Fruit fly (Drosophila melanogaster) whole organism, embryonic: ENCODE data around the gene Seipin.

Experiments used
- BEAF-32 ChIP-seq: fragments of 200-800 bp; sonication (Bioruptor generic); optimal IDR thresholded peaks from 3 replicates; lab custom pipeline; 2017; ENCODE audit warnings: missing biosample characterization, missing genetic modification characterization, mild to moderate bottlenecking, moderate library complexity, missing genetic modification reagents
- CG1233 ChIP-seq: fragments of 200-800 bp; sonication (Bioruptor generic); optimal IDR thresholded peaks from 4 replicates; lab custom pipeline; 2018; ENCODE audit warnings: missing biosample characterization, mild to moderate bottlenecking, missing genetic modification characterization
- CG12769 ChIP-seq: fragments of 200-800 bp; sonication (Bioruptor generic); optimal IDR thresholded peaks from 2 replicates; lab custom pipeline; 2019; ENCODE audit warnings: missing biosample characterization, mild to moderate bottlenecking, missing genetic modification characterization, moderate library complexity
- CG15073 ChIP-seq: fragments of 200-800 bp; sonication (Bioruptor generic); optimal IDR thresholded peaks from 2 replicates; lab custom pipeline; 2016; ENCODE audit warnings: missing biosample characterization, missing genetic modification characterization
- CG1529 ChIP-seq: fragments of 200-800 bp; sonication (Bioruptor generic); optimal IDR thresholded peaks from 3 replicates; lab custom pipeline; 2018; ENCODE audit warnings: missing biosample characterization, missing genetic modification characterization
- CG15514 ChIP-seq: fragments of 200-800 bp; sonication (Bioruptor generic); optimal IDR thresholded peaks from 3 replicates; lab custom pipeline; 2017; ENCODE audit warnings: missing biosample characterization, missing genetic modification characterization, mild to moderate bottlenecking, moderate library complexity, missing genetic modification reagents
- CG18011 ChIP-seq: fragments of 200-800 bp; sonication (Bioruptor generic); optimal IDR thresholded peaks from 2 replicates; lab custom pipeline; 2017; ENCODE audit warnings: missing biosample characterization, missing genetic modification characterization, mild to moderate bottlenecking, moderate library complexity, missing genotype
- CG18619 ChIP-seq: fragments of 200-800 bp; sonication (Bioruptor generic); optimal IDR thresholded peaks from 3 replicates; lab custom pipeline; 2017; ENCODE audit warnings: missing biosample characterization, mild to moderate bottlenecking, missing genetic modification characterization
- CG6683 ChIP-seq: fragments of 200-800 bp; sonication (Bioruptor generic); optimal IDR thresholded peaks from 2 replicates; lab custom pipeline; 2017; ENCODE audit warnings: missing biosample characterization, mild to moderate bottlenecking, missing genetic modification characterization, missing genetic modification reagents
- CG6813 ChIP-seq: fragments of 200-800 bp; sonication (Bioruptor generic); optimal IDR thresholded peaks from 2 replicates; lab custom pipeline; 2017; ENCODE audit warnings: missing biosample characterization, missing genetic modification characterization, mild to moderate bottlenecking, moderate library complexity, missing genetic modification reagents
- CG7963 ChIP-seq: fragments of 200-800 bp; sonication (Bioruptor generic); IDR thresholded peaks from 3 replicates; pipeline ENCODE4 v1.3.6; 2022; ENCODE audit warnings: missing biosample characterization, missing genetic modification characterization; ENCODE audit not compliant: partially characterized antibody
- CG8089 ChIP-seq: fragments of 200-800 bp; sonication (Bioruptor generic); optimal IDR thresholded peaks from 3 replicates; lab custom pipeline; 2016; ENCODE audit warnings: missing biosample characterization, missing genetic modification characterization
- CG8281 ChIP-seq: fragments of 200-800 bp; sonication (Bioruptor generic); optimal IDR thresholded peaks from 2 replicates; lab custom pipeline; 2018; ENCODE audit warnings: missing biosample characterization, mild to moderate bottlenecking, missing genetic modification characterization, moderate library complexity
- CG8765 ChIP-seq: fragments of 200-800 bp; sonication (Bioruptor generic); IDR thresholded peaks from 2 replicates; pipeline ENCODE4 v1.3.6; 2022; ENCODE audit warnings: missing biosample characterization, missing genetic modification characterization
- CG9609 ChIP-seq: fragments of 200-800 bp; sonication (Bioruptor generic); optimal IDR thresholded peaks from 3 replicates; lab custom pipeline; 2016; ENCODE audit warnings: missing biosample characterization, missing genetic modification characterization
- CG9797 ChIP-seq: fragments of 200-800 bp; sonication (Bioruptor generic); optimal IDR thresholded peaks from 3 replicates; lab custom pipeline; 2018; ENCODE audit warnings: missing biosample characterization, mild to moderate bottlenecking, missing genetic modification characterization
- Dp ChIP-seq: fragments of 200-800 bp; sonication (Bioruptor generic); optimal IDR thresholded peaks from 2 replicates; lab custom pipeline; 2018; ENCODE audit warnings: missing biosample characterization, mild to moderate bottlenecking, missing genetic modification characterization, moderate library complexity
- E2f2 ChIP-seq: fragments of 200-800 bp; sonication (Bioruptor generic); IDR thresholded peaks from 2 replicates; pipeline ENCODE4 v1.3.6; 2022; ENCODE audit warnings: missing biosample characterization, missing genetic modification characterization
- Hr78 ChIP-seq, 2 experiments: fragments of 200-800 bp in 1 of 2; fragments of >200 bp in 1 of 2; sonication (Bioruptor generic) in 1 of 2; optimal IDR thresholded peaks; 2 replicates each; lab custom pipeline; 2017 to 2019; ENCODE audit warnings: missing biosample characterization in 2 of 2, missing genetic modification characterization in 2 of 2, mild to moderate bottlenecking in 1 of 2, moderate library complexity in 1 of 2
- Lhr ChIP-seq: fragments of 200-800 bp; sonication (Bioruptor generic); optimal IDR thresholded peaks from 3 replicates; lab custom pipeline; 2017; ENCODE audit warnings: mild to moderate bottlenecking, missing biosample characterization, missing genetic modification reagents, missing genetic modification characterization
- MESR4 ChIP-seq: fragments of 200-800 bp; sonication (Bioruptor generic); optimal IDR thresholded peaks from 2 replicates; lab custom pipeline; 2018; ENCODE audit warnings: missing biosample characterization, mild to moderate bottlenecking, missing genetic modification characterization, moderate library complexity
- Max ChIP-seq: fragments of 200-800 bp; sonication (Bioruptor generic); optimal IDR thresholded peaks from 2 replicates; lab custom pipeline; 2016; ENCODE audit warnings: missing biosample characterization, mild to moderate bottlenecking, missing genetic modification characterization
- Meics ChIP-seq: fragments of 200-800 bp; sonication (Bioruptor generic); optimal IDR thresholded peaks from 2 replicates; lab custom pipeline; 2017; ENCODE audit warnings: missing biosample characterization, mild to moderate bottlenecking, missing genetic modification characterization
- Myb ChIP-seq: fragments of 200-800 bp; sonication (Bioruptor generic); optimal IDR thresholded peaks from 2 replicates; lab custom pipeline; 2016; ENCODE audit warnings: missing biosample characterization, missing genetic modification characterization
- Nf-YA ChIP-seq: fragments of 200-800 bp; sonication (Bioruptor generic); IDR thresholded peaks from 2 replicates; pipeline ENCODE4 v1.3.6; 2022; ENCODE audit warnings: missing biosample characterization, missing genetic modification characterization
- PHDP ChIP-seq: fragments of 200-800 bp; sonication (Bioruptor generic); optimal IDR thresholded peaks from 3 replicates; lab custom pipeline; 2018; ENCODE audit warnings: missing biosample characterization, mild to moderate bottlenecking, missing genetic modification characterization, moderate library complexity
- Usf ChIP-seq: fragments of 200-800 bp; sonication (Bioruptor generic); optimal IDR thresholded peaks from 2 replicates; lab custom pipeline; 2017; ENCODE audit warnings: missing genotype, missing biosample characterization, missing genetic modification characterization
- bab2 ChIP-seq: fragments of 200-800 bp; sonication (Bioruptor generic); optimal IDR thresholded peaks from 2 replicates; lab custom pipeline; 2016; ENCODE audit warnings: missing biosample characterization, missing genetic modification characterization
- cato ChIP-seq: fragments of 200-800 bp; sonication (Bioruptor generic); optimal IDR thresholded peaks from 2 replicates; lab custom pipeline; 2016; ENCODE audit warnings: missing biosample characterization, missing genetic modification characterization, borderline replicate concordance
- ewg ChIP-seq: fragments of 200-800 bp; sonication (Bioruptor generic); optimal IDR thresholded peaks from 3 replicates; lab custom pipeline; 2017; ENCODE audit warnings: mild to moderate bottlenecking, missing biosample characterization, missing genetic modification reagents, missing genetic modification characterization
- exex ChIP-seq: fragments of 200-800 bp; sonication (Bioruptor generic); optimal IDR thresholded peaks from 4 replicates; lab custom pipeline; 2018; ENCODE audit warnings: missing biosample characterization, mild to moderate bottlenecking, missing genetic modification characterization, moderate library complexity
- eyg ChIP-seq: fragments of 200-800 bp; sonication (Bioruptor generic); optimal IDR thresholded peaks from 3 replicates; lab custom pipeline; 2016; ENCODE audit warnings: missing biosample characterization, missing genetic modification characterization
- gfzf ChIP-seq: fragments of 200-800 bp; sonication (Bioruptor generic); optimal IDR thresholded peaks from 2 replicates; lab custom pipeline; 2016; ENCODE audit warnings: missing biosample characterization, mild to moderate bottlenecking, missing genetic modification characterization, moderate library complexity
- ham ChIP-seq: fragments of 200-800 bp; sonication (Bioruptor generic); IDR thresholded peaks from 2 replicates; pipeline ENCODE4 v1.3.6; 2022; ENCODE audit warnings: missing biosample characterization, missing genetic modification characterization
- ind ChIP-seq: fragments of 200-800 bp; sonication (Bioruptor generic); optimal IDR thresholded peaks from 3 replicates; lab custom pipeline; 2016; ENCODE audit warnings: missing biosample characterization, missing genetic modification characterization
- mam ChIP-seq: fragments of 200-800 bp; sonication (Bioruptor generic); optimal IDR thresholded peaks from 3 replicates; lab custom pipeline; 2016; ENCODE audit warnings: missing biosample characterization, missing genetic modification characterization
- pan ChIP-seq, 4 experiments: fragments of >200 bp in 3 of 4; fragments of 200-800 bp in 1 of 4; sonication (Bioruptor generic) in 1 of 4; optimal IDR thresholded peaks in 3 of 4; IDR thresholded peaks in 1 of 4; 2 replicates each; pipeline versions ENCODE4 v1.3.6 to Lab custom; 2017 to 2022; ENCODE audit warnings: missing biosample characterization in 2 of 4, missing genetic modification characterization in 2 of 4, mixed read lengths in 1 of 4
- pzg ChIP-seq: fragments of 200-800 bp; sonication (Bioruptor generic); optimal IDR thresholded peaks from 3 replicates; lab custom pipeline; 2018; ENCODE audit warnings: missing biosample characterization, mild to moderate bottlenecking, missing genetic modification characterization, moderate library complexity
- zen2 ChIP-seq: fragments of 200-800 bp; sonication (Bioruptor generic); IDR thresholded peaks from 3 replicates; pipeline ENCODE4 v1.3.6; 2022; ENCODE audit warnings: missing biosample characterization, missing genetic modification characterization; ENCODE audit not compliant: partially characterized antibody

Gene Seipin

dm6 chrX:2608470-2609157 is 11.0 kb upstream of the Seipin start, which contains the start of gene Smyd3 (continued):
- no peak for TF ChIP-seq Hr78 (GFP tag; optimal IDR thresholded peaks at IDR 0.05; lab: Kevin White, UChicago)
- TF ChIP-seq cato (GFP tag; lab: Kevin White, UChicago) = peak; percentile 15
- TF ChIP-seq CG6683 (GFP tag; lab: Kevin White, UChicago) = peak; percentile 59
- TF ChIP-seq pan (optimal IDR thresholded peaks at IDR 0.05; lab: Kevin White, UChicago) = no peak
- peak in 1 of 2 experiments; percentile 89 for TF ChIP-seq pan (GFP tag; optimal IDR thresholded peaks at IDR 0.05 in 1 of 2, IDR thresholded peaks at IDR 0.05 in 1 of 2)
- TF ChIP-seq Usf = peak; percentile 54
- no peak for TF ChIP-seq CG12769 (tag; lab: Kevin White, UChicago)
- TF ChIP-seq CG1529 (GFP tag; lab: Kevin White, UChicago) = no peak
- peak; percentile 77 for TF ChIP-seq PHDP (tag; lab: Kevin White, UChicago)
- peak; percentile 80 for TF ChIP-seq Max (GFP tag; lab: Kevin White, UChicago)
- TF ChIP-seq Nf-YA = peak; percentile 72
- no peak for TF ChIP-seq zen2

dm6 chrX:2610236-2610635 is 9.4 kb upstream of the Seipin start, which contains the start of gene eIF3g1:
Gene eIF3g1 (minus strand): TSS chrX:2610336.
- TF ChIP-seq MESR4 (peak; percentile 85), CG9797 (GFP tag; lab: Kevin White, UChicago) (peak; percentile 12), gfzf (GFP tag; lab: Kevin White, UChicago) (peak; percentile 70), pzg (GFP tag; lab: Kevin White, UChicago) (peak; percentile 41), Dp (peak; percentile 27)

DNA sequence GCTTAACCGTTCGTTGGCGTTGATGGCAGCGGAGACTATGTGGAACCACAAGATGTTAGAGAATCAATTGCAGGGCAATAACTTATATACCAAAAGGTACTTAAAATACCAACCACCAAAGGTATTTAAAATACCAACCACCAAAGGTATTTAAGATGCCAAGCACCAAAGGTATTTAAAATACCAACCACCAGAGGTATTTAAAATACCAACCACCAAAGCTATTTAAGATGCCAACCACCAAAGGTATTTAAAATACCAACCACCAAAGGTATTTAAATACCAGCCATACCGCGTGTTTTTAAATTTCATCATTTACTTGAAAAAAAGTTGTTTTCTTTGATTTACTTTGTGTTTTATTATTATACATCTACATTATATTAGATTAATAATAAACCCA is 2.2 kb upstream of the Seipin start:
- TF ChIP-seq ewg (GFP tag; lab: Kevin White, UChicago) (no peak), ind (GFP tag; lab: Kevin White, UChicago) (no peak), CG15514 (GFP tag; lab: Kevin White, UChicago) (no peak), CG18011 (GFP tag; lab: Kevin White, UChicago) (no peak), CG1233 (GFP tag; lab: Kevin White, UChicago) (no peak), CG8765 (no peak), bab2 (GFP tag; lab: Kevin White, UChicago) (no peak), CG15073 (no peak), Meics (GFP tag; lab: Kevin White, UChicago) (no peak), CG9797 (GFP tag; lab: Kevin White, UChicago) (peak; percentile 32), CG9609 (GFP tag; lab: Kevin White, UChicago) (no peak), Dp (peak; percentile 77), CG7963 (GFP tag; lab: Robert Waterston, UW) (no peak), Myb (GFP tag; lab: Kevin White, UChicago) (no peak), gfzf (GFP tag; lab: Kevin White, UChicago) (peak; percentile 70), exex (tag; lab: Kevin White, UChicago) (no peak), CG8089 (GFP tag; lab: Kevin White, UChicago) (no peak), BEAF-32 (peak; percentile 5), CG8281 (no peak), CG18619 (GFP tag; lab: Kevin White, UChicago) (no peak), CG6813 (GFP tag; lab: Kevin White, UChicago) (no peak), ham (no peak), Lhr (GFP tag; lab: Kevin White, UChicago) (peak; percentile 49), pzg (GFP tag; lab: Kevin White, UChicago) (peak; percentile 68), mam (GFP tag; lab: Kevin White, UChicago) (no peak), E2f2 (GFP tag; lab: Robert Waterston, UW) (no peak), eyg (GFP tag; lab: Kevin White, UChicago) (no peak)
